Worm (Caenorhabditis elegans): ENCODE data around the gene F31E8.4.

- TF ChIP-seq ztf-29 (GFP tag; IDR thresholded peaks at IDR 0.05) = no peak
- no peak for TF ChIP-seq klf-2 (GFP tag; conservative IDR thresholded peaks at IDR 0.05)
- TF ChIP-seq med-1 (GFP tag; optimal IDR thresholded peaks at IDR 0.05; ENCODE audit: insufficient read depth) = no peak
- no peak for TF ChIP-seq ref-1 (GFP tag; conservative IDR thresholded peaks at IDR 0.05)
- no peak for TF ChIP-seq cog-1 (tag; optimal IDR thresholded peaks at IDR 0.05)
- TF ChIP-seq flt-1 (GFP tag; IDR thresholded peaks at IDR 0.05) = no peak
- TF ChIP-seq T22C8.4 (GFP tag; IDR thresholded peaks at IDR 0.05) = no peak
Observed at ce11 chrII:6756232-6756631, 43.7 kb downstream of the F31E8.4 start, which contains the start of gene F41G3.3.

Data from whole organism, midembryonic.